Worm (Caenorhabditis elegans): Measurements from ENCODE around the gene fip-1.

fip-1 gene

DNA sequence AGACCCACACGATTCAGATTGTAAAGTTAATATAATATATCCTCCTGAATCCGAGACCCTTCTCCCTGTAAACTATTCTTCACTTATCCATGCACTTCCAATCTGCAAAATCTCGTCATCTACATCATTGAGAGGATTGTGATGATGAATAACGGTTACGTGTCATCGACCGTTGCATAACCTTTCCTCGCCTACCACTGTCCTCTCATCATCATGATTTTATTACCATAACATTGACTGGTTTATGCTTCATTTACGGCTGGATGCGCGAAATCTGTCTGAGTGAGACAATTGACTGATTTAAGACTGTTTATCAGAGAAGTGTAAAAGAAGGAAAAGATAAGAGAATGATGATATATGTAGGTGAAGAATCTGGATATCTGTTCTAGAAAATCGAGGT, 19.3 kb upstream of the fip-1 start:
- TF ChIP-seq lsy-2 (tag; optimal IDR thresholded peaks at IDR 0.05) (no peak), sma-3 (GFP tag; optimal IDR thresholded peaks at IDR 0.05) (no peak), ceh-82 (tag; optimal IDR thresholded peaks at IDR 0.05) (no peak), nhr-25 (tag; optimal IDR thresholded peaks at IDR 0.05) (no peak), mbf-1 (tag; optimal IDR thresholded peaks at IDR 0.05) (no peak), nhr-11 (tag; optimal IDR thresholded peaks at IDR 0.05) (no peak), alr-1 (tag; optimal IDR thresholded peaks at IDR 0.05) (no peak), lin-11 (tag; optimal IDR thresholded peaks at IDR 0.05) (no peak), egl-27 (tag; optimal IDR thresholded peaks at IDR 0.05) (no peak), F13H6.1 (tag; optimal IDR thresholded peaks at IDR 0.05) (no peak), lin-39 (tag; optimal IDR thresholded peaks at IDR 0.05) (no peak), sma-9 (GFP tag; optimal IDR thresholded peaks at IDR 0.05) (no peak), sma-9 (tag; optimal IDR thresholded peaks at IDR 0.05) (no peak), gmeb-1 (tag; optimal IDR thresholded peaks at IDR 0.05) (no peak), nhr-6 (tag; optimal IDR thresholded peaks at IDR 0.05) (no peak)

DNA sequence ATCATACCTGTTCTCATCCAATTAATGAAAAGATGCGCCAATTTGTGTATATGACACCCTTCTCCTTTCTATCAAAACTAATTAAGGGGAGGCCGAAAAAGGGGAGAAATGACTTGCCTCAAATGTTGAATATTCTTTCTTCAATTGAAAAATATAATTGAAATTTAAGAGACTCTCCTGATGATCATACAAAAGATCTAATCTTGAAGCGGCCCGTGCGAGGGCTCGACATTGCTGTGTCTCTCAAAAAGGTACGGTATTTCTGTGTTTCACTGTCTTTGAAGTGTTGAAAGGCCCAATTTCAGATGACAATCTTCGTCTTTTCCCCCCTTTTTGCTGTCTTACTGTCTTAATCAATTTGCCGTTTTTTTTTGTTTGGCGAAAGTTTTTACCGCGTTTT, 18.5 kb upstream of the fip-1 start:
- TF ChIP-seq nhr-25 (tag; optimal IDR thresholded peaks at IDR 0.05): peak; percentile 58
- TF ChIP-seq lsy-2 (tag; optimal IDR thresholded peaks at IDR 0.05): peak in 1 of 2 experiments; percentile 14
- TF ChIP-seq sem-4 (tag; optimal IDR thresholded peaks at IDR 0.05): no peak
- no peak for TF ChIP-seq dmd-4 (tag; optimal IDR thresholded peaks at IDR 0.05)
- no peak for TF ChIP-seq fos-1 (tag; optimal IDR thresholded peaks at IDR 0.05)

DNA sequence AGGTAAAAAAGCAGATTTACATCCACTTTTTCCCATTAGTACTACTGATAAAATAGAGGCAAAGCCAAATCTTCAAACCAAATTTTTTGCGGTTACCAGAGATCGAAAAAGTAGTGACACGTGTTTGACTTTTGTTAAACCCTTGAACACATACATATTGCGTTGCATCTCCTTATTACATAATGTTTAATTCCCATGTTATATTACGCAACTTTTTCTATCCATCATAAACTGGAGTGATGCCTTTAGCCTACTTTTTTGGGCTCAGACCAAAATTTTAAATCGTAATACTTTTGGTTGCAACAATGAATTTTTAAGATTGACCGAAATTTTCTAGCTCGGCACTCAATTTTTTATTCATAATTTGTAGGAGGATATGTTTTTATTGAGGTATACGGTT, 17.6 kb upstream of the fip-1 start:
- no peak for TF ChIP-seq peb-1 (tag; optimal IDR thresholded peaks at IDR 0.05)

DNA sequence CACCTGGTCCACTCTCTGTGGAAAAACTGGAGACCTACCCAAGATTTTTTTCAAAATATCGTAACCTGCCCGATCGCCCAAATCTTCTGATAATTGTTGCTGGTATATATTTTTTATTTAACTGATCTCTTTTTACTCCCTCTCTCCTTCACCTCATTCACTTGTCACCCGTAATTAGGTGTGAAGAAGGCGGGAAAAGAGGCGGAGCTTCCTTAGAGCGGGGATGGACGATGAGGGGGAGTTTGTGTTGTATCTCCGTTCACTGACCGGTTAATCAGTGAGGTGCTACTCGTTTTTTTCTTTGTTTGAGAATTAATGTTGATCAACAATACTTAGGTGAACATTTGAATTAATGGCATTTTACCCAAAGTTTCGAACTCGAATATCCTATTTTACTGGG, 17.1 kb upstream of the fip-1 start, which contains the start of gene ceh-16:
Gene ceh-16 (plus strand): TSS at position 301 of the 400 bp plus-strand sequence.
- TF ChIP-seq nhr-21 (tag; optimal IDR thresholded peaks at IDR 0.05) (no peak), ztf-1 (GFP tag; conservative IDR thresholded peaks at IDR 0.05) (no peak), lsy-2 (tag; optimal IDR thresholded peaks at IDR 0.05) (no peak), elt-3 (tag; optimal IDR thresholded peaks at IDR 0.05) (no peak), F13H6.1 (tag; optimal IDR thresholded peaks at IDR 0.05) (no peak), nhr-77 (tag; optimal IDR thresholded peaks at IDR 0.05) (no peak), nhr-11 (tag; optimal IDR thresholded peaks at IDR 0.05) (no peak), R02D3.7 (tag; optimal IDR thresholded peaks at IDR 0.05) (no peak), mab-5 (tag; optimal IDR thresholded peaks at IDR 0.05) (no peak), elt-1 (tag; optimal IDR thresholded peaks at IDR 0.05) (no peak), nhr-6 (tag; optimal IDR thresholded peaks at IDR 0.05) (no peak), nhr-12 (tag; optimal IDR thresholded peaks at IDR 0.05) (no peak), gmeb-1 (tag; optimal IDR thresholded peaks at IDR 0.05) (no peak), mbf-1 (tag; optimal IDR thresholded peaks at IDR 0.05) (no peak), unc-62 (GFP tag; optimal IDR thresholded peaks at IDR 0.05) (no peak), nhr-10 (tag; optimal IDR thresholded peaks at IDR 0.05) (no peak), C34F6.9 (tag; optimal IDR thresholded peaks at IDR 0.05) (no peak), zag-1 (tag; optimal IDR thresholded peaks at IDR 0.05) (no peak), egl-27 (tag; optimal IDR thresholded peaks at IDR 0.05) (no peak), lin-39 (tag; optimal IDR thresholded peaks at IDR 0.05) (no peak)

DNA sequence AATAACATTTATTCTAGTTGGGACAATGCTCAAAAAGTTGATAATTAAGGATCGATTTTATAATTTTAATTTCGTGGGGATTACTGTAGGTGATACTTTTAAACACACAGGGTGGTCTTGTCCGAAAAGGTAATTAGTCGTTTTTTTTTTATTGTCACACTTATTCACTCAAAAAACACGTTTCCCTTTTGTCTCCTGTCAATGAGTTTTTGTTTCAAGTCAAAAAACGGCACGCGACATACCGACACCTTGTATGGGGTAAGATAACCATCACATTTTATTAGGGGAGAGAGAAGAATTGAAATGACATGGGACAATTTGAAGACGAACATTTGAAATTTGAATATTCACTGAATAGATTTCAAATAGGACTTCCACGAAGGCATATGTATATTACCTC, 14.4 kb upstream of the fip-1 start:
- TF ChIP-seq nhr-237 (tag; optimal IDR thresholded peaks at IDR 0.05) (no peak), peb-1 (tag; optimal IDR thresholded peaks at IDR 0.05) (no peak), unc-62 (GFP tag; optimal IDR thresholded peaks at IDR 0.05) (no peak), unc-39 (tag; optimal IDR thresholded peaks at IDR 0.05) (no peak), C34F6.9 (tag; optimal IDR thresholded peaks at IDR 0.05) (no peak), alr-1 (tag; optimal IDR thresholded peaks at IDR 0.05) (no peak), nhr-21 (tag; optimal IDR thresholded peaks at IDR 0.05) (no peak), nhr-25 (tag; optimal IDR thresholded peaks at IDR 0.05) (no peak), gmeb-1 (tag; optimal IDR thresholded peaks at IDR 0.05) (no peak), skn-1 (tag; optimal IDR thresholded peaks at IDR 0.05) (no peak)

DNA sequence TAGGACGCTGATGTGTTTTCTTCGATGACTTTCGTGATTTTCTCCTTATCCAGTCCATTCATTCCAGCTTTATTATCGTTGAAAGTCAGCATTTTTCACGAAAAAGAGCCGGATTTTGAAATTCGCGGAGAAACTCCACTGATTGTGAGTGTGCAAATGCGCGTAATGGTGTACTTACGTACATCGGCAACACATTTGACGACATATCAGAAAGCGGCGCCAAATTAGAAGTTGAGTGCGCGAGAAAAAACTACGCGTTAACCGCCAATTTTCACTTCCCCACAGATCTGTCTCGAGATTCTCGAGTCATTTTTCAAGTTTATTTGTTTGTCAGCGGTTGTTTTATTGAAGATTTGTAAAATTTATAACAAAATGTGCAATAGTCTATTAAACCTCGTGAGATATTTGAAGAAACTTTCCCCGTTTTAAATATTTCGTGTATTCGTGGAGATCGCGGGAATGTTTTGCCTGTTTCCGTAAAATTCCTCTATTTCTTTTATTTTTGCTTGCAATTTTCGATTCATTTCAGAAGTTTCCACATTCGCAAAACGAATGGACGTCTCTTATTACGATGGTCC, 11.1 kb upstream of the fip-1 start, which contains the start of the genes polk-1 and gpr-1:
Gene polk-1 (minus strand): TSS at position 186 of the 578 bp plus-strand sequence.
Gene gpr-1 (plus strand): TSS at position 528 of the 578 bp plus-strand sequence.
- TF ChIP-seq sem-4 (tag; optimal IDR thresholded peaks at IDR 0.05) (no peak), R02D3.7 (tag; optimal IDR thresholded peaks at IDR 0.05) (no peak), egl-27 (tag; optimal IDR thresholded peaks at IDR 0.05) (no peak), nhr-237 (tag; optimal IDR thresholded peaks at IDR 0.05) (no peak), gmeb-1 (tag; optimal IDR thresholded peaks at IDR 0.05) (peak; percentile 67), lin-13 (GFP tag; optimal IDR thresholded peaks at IDR 0.05) (peak; percentile 72), lsy-2 (tag; optimal IDR thresholded peaks at IDR 0.05) (peak in 1 of 2 experiments; percentile 50), skn-1 (tag; optimal IDR thresholded peaks at IDR 0.05) (no peak), nhr-25 (tag; optimal IDR thresholded peaks at IDR 0.05) (no peak), lin-39 (tag; optimal IDR thresholded peaks at IDR 0.05) (no peak), sma-9 (GFP tag; optimal IDR thresholded peaks at IDR 0.05) (no peak), sma-9 (tag; optimal IDR thresholded peaks at IDR 0.05) (no peak), nhr-11 (tag; optimal IDR thresholded peaks at IDR 0.05) (no peak), ceh-16 (tag; optimal IDR thresholded peaks at IDR 0.05) (no peak), crh-2 (tag; optimal IDR thresholded peaks at IDR 0.05) (no peak), alr-1 (tag; optimal IDR thresholded peaks at IDR 0.05) (no peak), sma-3 (GFP tag; optimal IDR thresholded peaks at IDR 0.05) (no peak), dmd-4 (tag; optimal IDR thresholded peaks at IDR 0.05) (no peak), ztf-1 (GFP tag; conservative IDR thresholded peaks at IDR 0.05) (no peak), ZK546.5 (tag; optimal IDR thresholded peaks at IDR 0.05) (no peak), mdl-1 (tag; optimal IDR thresholded peaks at IDR 0.05) (no peak), elt-3 (tag; optimal IDR thresholded peaks at IDR 0.05) (no peak), nhr-129 (tag; optimal IDR thresholded peaks at IDR 0.05) (peak; percentile 26), mab-5 (tag; optimal IDR thresholded peaks at IDR 0.05) (no peak), ztf-11 (tag; optimal IDR thresholded peaks at IDR 0.05) (no peak), ceh-82 (tag; optimal IDR thresholded peaks at IDR 0.05) (no peak)

Data from whole organism, L2 larva.